Fruit fly (Drosophila melanogaster): Measurements from ENCODE around the gene CG6340.

DNA sequence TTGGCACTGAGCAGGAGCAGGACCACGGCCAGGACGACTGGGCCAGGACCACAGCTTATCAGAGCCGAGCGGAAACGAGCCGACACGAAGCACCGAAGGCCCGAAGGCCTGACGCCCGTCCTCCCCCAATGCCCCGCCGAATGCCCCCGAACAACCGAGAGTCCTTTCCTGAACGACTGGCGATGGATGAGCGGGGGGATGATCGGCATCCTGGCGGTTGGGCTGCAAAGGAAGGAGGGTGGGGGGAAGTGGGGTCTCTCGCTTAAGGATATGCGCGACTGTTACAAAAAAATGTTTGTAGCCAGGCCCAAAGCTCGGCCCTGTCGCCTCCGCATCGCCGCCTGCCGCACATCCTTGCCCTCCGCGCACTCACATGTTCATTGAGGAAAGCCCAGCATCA is 40.9 kb upstream of the CG6340 start, which contains the start of gene Cngl:
- TF ChIP-seq CTCF (optimal IDR thresholded peaks at IDR 0.05): no peak
- TF ChIP-seq CG8478 (optimal IDR thresholded peaks at IDR 0.05): no peak
